Fruit fly (Drosophila melanogaster): Measurements from ENCODE around the gene CG6138.
A peak's percentile ranks its signal among the peaks of the same experiment; 100 is the strongest.

CG6138 gene

dm6 chr2L:10543048-10543752 is 23.9 kb upstream of the CG6138 start (continued):
- TF ChIP-seq CG42726 (GFP tag; IDR thresholded peaks at IDR 0.05; ENCODE audit: partially characterized antibody) (no peak), pfk (GFP tag; optimal IDR thresholded peaks at IDR 0.05) (no peak), Optix (GFP tag; IDR thresholded peaks at IDR 0.05) (no peak), CG31441 (GFP tag; IDR thresholded peaks at IDR 0.05) (peak; percentile 82), CG7556 (GFP tag; optimal IDR thresholded peaks at IDR 0.05) (peak; percentile 50), CG7928 (GFP tag; optimal IDR thresholded peaks at IDR 0.05) (no peak), MESR4 (GFP tag; optimal IDR thresholded peaks at IDR 0.05) (no peak), Hr78 (GFP tag; optimal IDR thresholded peaks at IDR 0.05) (peak in 1 of 2 experiments; percentile 90), crp (GFP tag; optimal IDR thresholded peaks at IDR 0.05) (no peak), Ets65A (GFP tag) (peak; percentile 88), CG32532 (GFP tag; IDR thresholded peaks at IDR 0.05) (0 out of 2 replicates have a peak, but pooled peaks have one; percentile 25), Rx (GFP tag; IDR thresholded peaks at IDR 0.05) (no peak), HLH3B (GFP tag; IDR thresholded peaks at IDR 0.05) (peak; percentile 37), CG8359 (GFP tag; optimal IDR thresholded peaks at IDR 0.05; ENCODE audit: borderline replicate concordance) (no peak), slou (GFP tag; optimal IDR thresholded peaks at IDR 0.05) (no peak), croc (GFP tag; conservative IDR thresholded peaks at IDR 0.05) (peak; percentile 57), klu (GFP tag; IDR thresholded peaks at IDR 0.05) (no peak), peb (GFP tag; IDR thresholded peaks at IDR 0.05) (peak; percentile 15; the same call in 1 of the 2 replicates), CG7839 (tag; optimal IDR thresholded peaks at IDR 0.05) (peak; percentile 60), CG8290 (GFP tag; optimal IDR thresholded peaks at IDR 0.05) (peak; percentile 40), CG8290 (tag; optimal IDR thresholded peaks at IDR 0.05) (no peak), CG3407 (GFP tag; optimal IDR thresholded peaks at IDR 0.05) (peak; percentile 18), D (optimal IDR thresholded peaks at IDR 0.05) (no peak), D (GFP tag; optimal IDR thresholded peaks at IDR 0.05) (peak; percentile 33), MBD-R2 (GFP tag; IDR thresholded peaks at IDR 0.05) (no peak), H2.0 (GFP tag; IDR thresholded peaks at IDR 0.05) (peak; percentile 16; the same call in 1 of the 2 replicates), grau (tag; optimal IDR thresholded peaks at IDR 0.05) (peak; percentile 57), CG10979 (tag; optimal IDR thresholded peaks at IDR 0.05) (peak; percentile 84), fd96Cb (tag; optimal IDR thresholded peaks at IDR 0.05) (peak; percentile 71), Mad (GFP tag; optimal IDR thresholded peaks at IDR 0.05) (no peak), dm (GFP tag; optimal IDR thresholded peaks at IDR 0.05) (no peak), CG14860 (GFP tag; IDR thresholded peaks at IDR 0.05; ENCODE audit: partially characterized antibody) (no peak), E2f2 (GFP tag; IDR thresholded peaks at IDR 0.05) (no peak), Sox102F (GFP tag; optimal IDR thresholded peaks at IDR 0.05) (peak; percentile 81), sob (GFP tag; IDR thresholded peaks at IDR 0.05) (no peak), Nf-YB (GFP tag; optimal IDR thresholded peaks at IDR 0.05) (peak; percentile 1), Xrp1 (GFP tag; IDR thresholded peaks at IDR 0.05) (peak; percentile 74), Ets97D (GFP tag; optimal IDR thresholded peaks at IDR 0.05) (no peak), CG3281 (GFP tag; optimal IDR thresholded peaks at IDR 0.05) (no peak), dysf (GFP tag; IDR thresholded peaks at IDR 0.05) (peak; percentile 14; the same call in 1 of the 3 replicates), CG12104 (GFP tag; optimal IDR thresholded peaks at IDR 0.05) (peak; percentile 18), sna (GFP tag; IDR thresholded peaks at IDR 0.05; ENCODE audit: partially characterized antibody) (no peak), disco-r (GFP tag; optimal IDR thresholded peaks at IDR 0.05) (no peak), z (GFP tag; IDR thresholded peaks at IDR 0.05) (0 out of 3 replicates have a peak, but pooled peaks have one; percentile 34), CG12155 (GFP tag; optimal IDR thresholded peaks at IDR 0.05) (peak; percentile 19), zen (tag; optimal IDR thresholded peaks at IDR 0.05) (peak; percentile 19), ERR (GFP tag; optimal IDR thresholded peaks at IDR 0.05) (no peak), otp (GFP tag; IDR thresholded peaks at IDR 0.05) (no peak), repo (GFP tag; optimal IDR thresholded peaks at IDR 0.05) (no peak), CG2120 (GFP tag; optimal IDR thresholded peaks at IDR 0.05) (no peak)

Data from whole organism, embryonic.